Fruit fly (Drosophila melanogaster) Kc167 (cell line): ENCODE results near the gene Ubc4.

Experiments used
- insv ChIP-seq: fragments of >200 bp; optimal IDR thresholded peaks from 3 replicates; lab custom pipeline; 2018; ENCODE audit warnings: missing external identifiers
- psq ChIP-seq: fragments of >200 bp; optimal IDR thresholded peaks from 2 replicates; lab custom pipeline; 2017; ENCODE audit warnings: missing external identifiers

dm6 chr3L:9745393-9745792 is 47.3 kb downstream of the Ubc4 start:
- TF ChIP-seq insv = no peak
- TF ChIP-seq psq = no peak
